Worm (Caenorhabditis elegans) whole organism, mixed stage, embryonic: Measurements from ENCODE around the gene Y48C3A.14.

Experiments
- M03D4.4 ChIP-seq: sonication (generic microtip); optimal IDR thresholded peaks from 2 replicates; lab custom pipeline; 2017; ENCODE audit warnings: mild to moderate bottlenecking, missing genetic modification characterization, missing compliant biosample characterization
- bed-3 ChIP-seq: fragments of 200-800 bp; sonication (Bioruptor generic); optimal IDR thresholded peaks from 3 replicates; lab custom pipeline; 2018; ENCODE audit warnings: mild to moderate bottlenecking, missing genetic modification characterization, moderate library complexity, missing compliant biosample characterization
- blmp-1 ChIP-seq: fragments of 150-350 bp; optimal IDR thresholded peaks from 2 replicates; lab custom pipeline; 2014; ENCODE audit warnings: missing biosample characterization, missing genetic modification characterization
- ceh-39 ChIP-seq: fragments of 150-350 bp; optimal IDR thresholded peaks from 2 replicates; lab custom pipeline; 2014; ENCODE audit warnings: missing biosample characterization, missing genetic modification characterization
- ceh-43 ChIP-seq: fragments of 200-800 bp; sonication (Bioruptor generic); optimal IDR thresholded peaks from 2 replicates; lab custom pipeline; 2018; ENCODE audit warnings: mild to moderate bottlenecking, missing genetic modification characterization, moderate library complexity, missing compliant biosample characterization
- ceh-83 ChIP-seq: fragments of 200-800 bp; sonication (Bioruptor generic); optimal IDR thresholded peaks from 2 replicates; lab custom pipeline; 2018; ENCODE audit warnings: mild to moderate bottlenecking, missing genetic modification characterization, missing compliant biosample characterization
- ces-1 ChIP-seq: fragments of 150-350 bp; optimal IDR thresholded peaks from 2 replicates; lab custom pipeline; 2014; ENCODE audit warnings: missing biosample characterization, missing genetic modification reagents, missing genetic modification characterization
- drap-1 ChIP-seq: fragments of 200-800 bp; sonication (Bioruptor generic); optimal IDR thresholded peaks from 3 replicates; lab custom pipeline; 2018; ENCODE audit warnings: mild to moderate bottlenecking, missing genetic modification characterization, missing compliant biosample characterization
- elt-1 ChIP-seq: sonication (generic microtip); optimal IDR thresholded peaks from 2 replicates; lab custom pipeline; 2017; ENCODE audit warnings: missing genetic modification characterization, mild to moderate bottlenecking, missing compliant biosample characterization, antibody characterized with exemption, moderate library complexity, borderline replicate concordance; ENCODE audit not compliant: insufficient read depth
- elt-3 ChIP-seq: fragments of 150-350 bp; optimal IDR thresholded peaks from 2 replicates; lab custom pipeline; 2014; ENCODE audit warnings: missing biosample characterization, missing genetic modification characterization
- ham-2 ChIP-seq: fragments of 200-800 bp; sonication (Bioruptor generic); optimal IDR thresholded peaks from 2 replicates; lab custom pipeline; 2018; ENCODE audit warnings: mild to moderate bottlenecking, missing genetic modification characterization, missing compliant biosample characterization
- hlh-1 ChIP-seq: fragments of 150-350 bp; optimal IDR thresholded peaks from 2 replicates; lab custom pipeline; 2014; ENCODE audit warnings: missing biosample characterization, missing genetic modification reagents, missing genetic modification characterization
- lin-13 ChIP-seq: fragments of 150-350 bp; optimal IDR thresholded peaks from 2 replicates; lab custom pipeline; 2014; ENCODE audit warnings: missing biosample characterization, missing genetic modification characterization
- lin-32 ChIP-seq: fragments of 200-800 bp; sonication (Bioruptor generic); optimal IDR thresholded peaks from 2 replicates; lab custom pipeline; 2018; ENCODE audit warnings: mild to moderate bottlenecking, missing genetic modification characterization, missing compliant biosample characterization
- lsy-2 ChIP-seq: fragments of 150-350 bp; optimal IDR thresholded peaks from 2 replicates; lab custom pipeline; 2014; ENCODE audit warnings: missing biosample characterization, missing genetic modification characterization
- mab-5 ChIP-seq: fragments of 150-350 bp; optimal IDR thresholded peaks from 2 replicates; lab custom pipeline; 2014; ENCODE audit warnings: missing biosample characterization, missing genetic modification characterization
- mep-1 ChIP-seq: fragments of 150-350 bp; optimal IDR thresholded peaks from 2 replicates; lab custom pipeline; 2017; ENCODE audit warnings: missing biosample characterization, missing genetic modification reagents, missing genetic modification characterization, inconsistent platforms
- mls-2 ChIP-seq: sonication (generic microtip); optimal IDR thresholded peaks from 2 replicates; lab custom pipeline; 2016; ENCODE audit warnings: mild to moderate bottlenecking, missing genetic modification characterization, moderate library complexity, missing compliant biosample characterization
- nhr-12 ChIP-seq: fragments of 150-350 bp; optimal IDR thresholded peaks from 2 replicates; lab custom pipeline; 2014; ENCODE audit warnings: missing biosample characterization, missing genetic modification characterization
- nhr-2 ChIP-seq: fragments of 150-350 bp; optimal IDR thresholded peaks from 2 replicates; lab custom pipeline; 2014; ENCODE audit warnings: missing biosample characterization, missing genetic modification characterization
- nhr-237 ChIP-seq: fragments of 150-350 bp; optimal IDR thresholded peaks from 2 replicates; lab custom pipeline; 2014; ENCODE audit warnings: missing biosample characterization, missing genetic modification characterization
- nhr-28 ChIP-seq: fragments of 150-350 bp; optimal IDR thresholded peaks from 2 replicates; lab custom pipeline; 2014; ENCODE audit warnings: missing biosample characterization, missing genetic modification characterization
- nhr-76 ChIP-seq: sonication (generic microtip); optimal IDR thresholded peaks from 2 replicates; lab custom pipeline; 2017; ENCODE audit warnings: missing biosample characterization, missing genetic modification characterization
- pha-4 ChIP-seq: fragments of 150-350 bp; optimal IDR thresholded peaks from 2 replicates; lab custom pipeline; 2018; ENCODE audit warnings: missing biosample characterization, missing genetic modification reagents, missing genetic modification characterization
- sem-2 ChIP-seq: fragments of 200-800 bp; sonication (Bioruptor generic); optimal IDR thresholded peaks from 2 replicates; lab custom pipeline; 2018; ENCODE audit warnings: mild to moderate bottlenecking, missing genetic modification characterization, missing compliant biosample characterization
- snpc-4 ChIP-seq: fragments of 150-350 bp; optimal IDR thresholded peaks from 2 replicates; lab custom pipeline; 2014; ENCODE audit warnings: missing biosample characterization, missing genetic modification characterization
- tbx-8 ChIP-seq: fragments of 200-800 bp; sonication (Bioruptor generic); optimal IDR thresholded peaks from 2 replicates; lab custom pipeline; 2018; ENCODE audit warnings: mild to moderate bottlenecking, missing genetic modification characterization, moderate library complexity, missing compliant biosample characterization
- unc-120 ChIP-seq: sonication (generic microtip); optimal IDR thresholded peaks from 2 replicates; lab custom pipeline; 2017; ENCODE audit warnings: missing genetic modification characterization, missing compliant biosample characterization; ENCODE audit not compliant: poor library complexity, severe bottlenecking
- unc-39 ChIP-seq: fragments of 150-350 bp; optimal IDR thresholded peaks from 2 replicates; lab custom pipeline; 2014; ENCODE audit warnings: missing biosample characterization, missing genetic modification characterization
- unc-62 ChIP-seq: fragments of 150-350 bp; optimal IDR thresholded peaks from 2 replicates; lab custom pipeline; 2014; ENCODE audit warnings: missing biosample characterization, missing genetic modification reagents, missing genetic modification characterization
- zip-8 ChIP-seq: fragments of 150-350 bp; optimal IDR thresholded peaks from 2 replicates; lab custom pipeline; 2014; ENCODE audit warnings: missing biosample characterization, missing genetic modification characterization
- ztf-11 ChIP-seq: fragments of 150-350 bp; optimal IDR thresholded peaks from 2 replicates; lab custom pipeline; 2014; ENCODE audit warnings: missing biosample characterization, missing genetic modification characterization

Y48C3A.14 gene

DNA sequence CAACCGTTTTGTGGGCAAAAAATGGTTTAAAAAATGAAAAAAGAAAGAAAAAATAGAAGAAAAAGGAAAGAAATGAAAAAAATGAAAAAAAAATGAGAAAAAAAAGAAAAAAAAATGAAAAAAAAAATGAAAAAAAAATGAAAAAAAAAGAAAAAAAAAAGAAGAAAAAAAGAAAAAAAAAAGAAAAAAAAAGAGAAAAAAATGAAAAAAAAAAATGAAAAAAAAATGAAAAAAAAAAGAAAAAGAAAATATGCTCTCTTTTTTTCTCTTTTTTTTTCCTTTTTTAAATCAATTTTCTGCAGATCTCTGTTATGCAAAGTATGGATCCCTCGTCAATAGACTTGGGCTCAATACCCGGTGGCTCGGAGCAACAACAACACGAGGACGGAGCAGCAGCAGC lies 16.3 kb downstream of the Y48C3A.14 start, which contains the start of gene efl-2:
TSS of gene efl-2 (plus strand) at position 301 of the 400 bp plus-strand sequence.
- no peak for TF ChIP-seq unc-39 (tag; lab: Kevin White, UChicago)
- no peak for TF ChIP-seq elt-3 (tag; lab: Kevin White, UChicago)
- TF ChIP-seq pha-4 (tag; lab: Kevin White, UChicago) = no peak
- TF ChIP-seq hlh-1 = no peak
- TF ChIP-seq sem-2 (GFP tag; lab: Kevin White, UChicago) = no peak
- TF ChIP-seq lin-32 (GFP tag; lab: Kevin White, UChicago) = no peak
- TF ChIP-seq unc-120 (tag; lab: Kevin White, UChicago) = no peak
- TF ChIP-seq ceh-39 (tag; lab: Kevin White, UChicago) = no peak

- TF ChIP-seq M03D4.4 (tag; lab: Kevin White, UChicago) (no peak), tbx-8 (GFP tag; lab: Kevin White, UChicago) (no peak), lsy-2 (tag; lab: Kevin White, UChicago) (no peak), mep-1 (no peak), nhr-2 (no peak)
Observed at ce11 chrII:13412335-13412734, 22.8 kb downstream of the Y48C3A.14 start, which contains the start of gene Y48C3A.18. TSS of gene Y48C3A.18 (plus strand) at chrII:13412635.

DNA sequence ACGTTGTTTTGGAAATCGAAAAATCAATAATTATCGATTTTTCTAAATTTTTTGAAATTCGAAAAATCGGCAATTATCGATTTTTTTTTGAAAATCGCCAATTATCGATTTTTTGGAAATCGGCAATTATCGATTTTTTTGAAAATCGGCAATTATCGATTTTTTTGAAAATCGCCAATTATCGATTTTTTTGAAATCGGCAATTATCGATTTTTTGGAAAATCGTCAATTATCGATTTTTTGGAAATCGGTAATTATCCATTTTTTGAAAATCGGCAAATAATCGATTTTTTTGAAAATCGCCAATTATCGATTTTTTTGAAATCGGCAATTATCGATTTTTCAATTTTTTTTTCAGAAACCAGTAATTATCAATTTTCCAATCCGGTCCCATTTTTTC lies 24.5 kb downstream of the Y48C3A.14 start:
- TF ChIP-seq ceh-43 (GFP tag; lab: Kevin White, UChicago) (peak; percentile 90), lsy-2 (tag; lab: Kevin White, UChicago) (no peak), ceh-39 (tag; lab: Kevin White, UChicago) (peak; percentile 14), nhr-237 (tag; lab: Kevin White, UChicago) (no peak)

- TF ChIP-seq blmp-1 (tag; lab: Kevin White, UChicago) (no peak), elt-1 (no peak), ces-1 (GFP tag; lab: Kevin White, UChicago) (no peak), ztf-11 (tag; lab: Kevin White, UChicago) (no peak), mab-5 (tag; lab: Kevin White, UChicago) (no peak), nhr-28 (no peak), ham-2 (GFP tag; lab: Kevin White, UChicago) (no peak)
Observed at ce11 chrII:13414554-13415057, 25.0 kb downstream of the Y48C3A.14 start, which contains the start of gene Y48E1C.1. TSS of gene Y48E1C.1 (plus strand) at chrII:13415007.

DNA sequence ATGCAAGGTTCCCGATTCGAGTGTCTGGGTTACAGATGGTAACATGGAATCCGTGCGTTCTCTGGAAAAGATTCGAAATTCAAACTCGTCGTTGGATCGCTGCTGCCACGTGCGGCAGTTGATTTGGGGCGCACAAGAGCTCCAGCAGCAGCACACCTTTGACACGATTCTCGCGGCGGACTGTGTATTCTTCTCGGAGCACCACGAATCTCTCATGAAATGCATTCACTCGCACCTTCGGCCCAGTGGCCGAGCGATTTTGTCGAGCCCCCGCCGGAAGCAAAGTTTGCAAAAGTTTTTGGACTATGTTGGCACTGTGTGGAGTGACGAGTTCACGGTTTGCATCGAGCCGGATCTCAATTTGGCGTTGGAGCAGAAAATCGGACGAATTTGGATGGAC lies 27.0 kb downstream of the Y48C3A.14 start:
- TF ChIP-seq lin-13 (tag; lab: Kevin White, UChicago) (no peak), zip-8 (tag; lab: Kevin White, UChicago) (no peak), lin-32 (GFP tag; lab: Kevin White, UChicago) (no peak), ceh-39 (tag; lab: Kevin White, UChicago) (no peak), snpc-4 (no peak), nhr-237 (tag; lab: Kevin White, UChicago) (no peak), drap-1 (GFP tag; lab: Kevin White, UChicago) (no peak), unc-120 (tag; lab: Kevin White, UChicago) (no peak), hlh-1 (no peak), nhr-12 (tag; lab: Kevin White, UChicago) (no peak), unc-62 (no peak), ceh-83 (GFP tag; lab: Kevin White, UChicago) (no peak), elt-3 (tag; lab: Kevin White, UChicago) (no peak), nhr-76 (no peak), mls-2 (tag; lab: Kevin White, UChicago) (no peak), bed-3 (GFP tag; lab: Kevin White, UChicago) (no peak)
